Fruit fly (Drosophila melanogaster): ENCODE data around the gene CG14671.
A peak's percentile ranks its signal among the peaks of the same experiment; 100 is the strongest.

CG14671 gene

DNA sequence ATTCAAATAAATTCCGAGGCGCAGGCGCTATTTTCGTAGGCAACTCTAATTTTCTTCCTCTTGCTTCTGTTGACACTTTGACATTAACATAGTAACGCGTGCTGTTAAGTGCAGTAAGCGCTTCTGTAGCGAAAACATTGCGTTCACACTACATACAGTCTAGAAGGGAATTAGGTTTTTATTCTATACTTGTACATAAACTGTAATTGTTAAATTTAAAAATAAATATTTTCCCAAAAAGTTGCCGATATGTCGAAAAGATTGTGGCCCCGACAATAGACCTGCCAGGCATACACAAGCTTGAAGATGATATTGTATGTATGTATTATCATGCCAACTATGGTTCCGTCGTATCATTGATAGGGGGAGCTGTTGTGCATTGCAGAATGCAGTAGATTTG, 41.9 kb upstream of the CG14671 start, which contains the start of gene asl (continued):
- TF ChIP-seq sisA (GFP tag; IDR thresholded peaks at IDR 0.05) (peak; percentile 49; the same call in 1 of the 2 replicates), Hr51 (GFP tag; optimal IDR thresholded peaks at IDR 0.05) (no peak), Oaz (GFP tag; IDR thresholded peaks at IDR 0.05) (peak; percentile 49), Sox102F (GFP tag; optimal IDR thresholded peaks at IDR 0.05) (no peak), B-H2 (GFP tag; optimal IDR thresholded peaks at IDR 0.05) (peak; percentile 33), CG2129 (GFP tag; IDR thresholded peaks at IDR 0.05; ENCODE audit: partially characterized antibody) (no peak), CG3726 (GFP tag; IDR thresholded peaks at IDR 0.05) (no peak), CG1602 (GFP tag; optimal IDR thresholded peaks at IDR 0.05) (peak; percentile 38), HmgZ (tag; optimal IDR thresholded peaks at IDR 0.05) (peak; percentile 76), CG2120 (GFP tag; optimal IDR thresholded peaks at IDR 0.05) (peak; percentile 71), vnd (GFP tag; IDR thresholded peaks at IDR 0.05; ENCODE audit: partially characterized antibody) (no peak), CG9727 (GFP tag; optimal IDR thresholded peaks at IDR 0.05) (peak; percentile 41), ind (GFP tag; optimal IDR thresholded peaks at IDR 0.05) (no peak), gem (tag; optimal IDR thresholded peaks at IDR 0.05) (peak; percentile 79), CG18262 (tag; optimal IDR thresholded peaks at IDR 0.05) (peak; percentile 61), Elba2 (GFP tag; optimal IDR thresholded peaks at IDR 0.05) (peak; percentile 96), GATAe (GFP tag; conservative IDR thresholded peaks at IDR 0.05) (no peak), CG10462 (GFP tag; optimal IDR thresholded peaks at IDR 0.05) (peak; percentile 8), CG6654 (GFP tag; optimal IDR thresholded peaks at IDR 0.05) (peak; percentile 38), Blimp-1 (GFP tag; optimal IDR thresholded peaks at IDR 0.05) (no peak), Dip3 (GFP tag; optimal IDR thresholded peaks at IDR 0.05) (peak; percentile 73), ro (GFP tag; IDR thresholded peaks at IDR 0.05) (no peak), CG9817 (tag; optimal IDR thresholded peaks at IDR 0.05) (peak; percentile 77), Spps (tag; optimal IDR thresholded peaks at IDR 0.05) (peak; percentile 26), Usf (GFP tag; optimal IDR thresholded peaks at IDR 0.05) (no peak), NK7.1 (GFP tag; optimal IDR thresholded peaks at IDR 0.05) (no peak), CG11085 (GFP tag; IDR thresholded peaks at IDR 0.05) (peak; percentile 54; the same call in 1 of the 2 replicates), CG13624 (GFP tag; optimal IDR thresholded peaks at IDR 0.05) (peak; percentile 49), btn (GFP tag; optimal IDR thresholded peaks at IDR 0.05) (no peak), ssp (GFP tag; IDR thresholded peaks at IDR 0.05) (peak; percentile 96), cad (GFP tag; optimal IDR thresholded peaks at IDR 0.05) (no peak), ERR (GFP tag; optimal IDR thresholded peaks at IDR 0.05) (no peak), HmgD (GFP tag; optimal IDR thresholded peaks at IDR 0.05) (no peak), Opbp (GFP tag; IDR thresholded peaks at IDR 0.05; ENCODE audit: partially characterized antibody) (no peak), Ravus (GFP tag; IDR thresholded peaks at IDR 0.05) (no peak), CG12104 (GFP tag; optimal IDR thresholded peaks at IDR 0.05) (peak; percentile 40), row (GFP tag; IDR thresholded peaks at IDR 0.05) (peak; percentile 87), E2f1 (GFP tag; IDR thresholded peaks at IDR 0.05) (peak; percentile 61), CG17361 (GFP tag; IDR thresholded peaks at IDR 0.05) (peak; percentile 83), CG17802 (tag; optimal IDR thresholded peaks at IDR 0.05) (peak; percentile 90), vvl (GFP tag; IDR thresholded peaks at IDR 0.05) (peak; percentile 69), eyg (GFP tag; optimal IDR thresholded peaks at IDR 0.05) (peak; percentile 32), Hr78 (GFP tag; optimal IDR thresholded peaks at IDR 0.05) (peak in 1 of 2 experiments; percentile 65), CG10147 (GFP tag; optimal IDR thresholded peaks at IDR 0.05) (peak; percentile 27), CG7987 (GFP tag; optimal IDR thresholded peaks at IDR 0.05) (peak; percentile 38), CG14667 (GFP tag; IDR thresholded peaks at IDR 0.05) (no peak), CG3065 (GFP tag; optimal IDR thresholded peaks at IDR 0.05) (peak; percentile 19), ATbp (GFP tag; optimal IDR thresholded peaks at IDR 0.05) (peak; percentile 32), ara (GFP tag; IDR thresholded peaks at IDR 0.05) (no peak), Tbp (GFP tag; optimal IDR thresholded peaks at IDR 0.05) (peak; percentile 2), gt (GFP tag; IDR thresholded peaks at IDR 0.05) (no peak), rib (GFP tag; IDR thresholded peaks at IDR 0.05) (peak; percentile 19; the same call in 1 of the 2 replicates)
